Comparison of ENCODE assay signal across 4 fruit fly cellular contexts in genomic region chr3R:30164162-30164561, dm6.
TF ChIP-seq lines count a peak whose summit lies in the region.

No protein-coding gene starts in this region.

- no peak for TF ChIP-seq CTCF in whole organism, embryonic (GFP tag; optimal IDR thresholded peaks at IDR 0.05; lab: Kevin White, UChicago)

TF ChIP-seq in whole organism, embryonic, 481 proteins besides CTCF, POLR2A, EP300 and RAD21 (continues in another document):
- TF ChIP-seq sob (GFP tag; IDR thresholded peaks at IDR 0.05; lab: Robert Waterston, UW) = peak; percentile 48; the same call in 1 of the 2 replicates
- TF ChIP-seq grau (tag; optimal IDR thresholded peaks at IDR 0.05; lab: Kevin White, UChicago) = peak; percentile 25
- TF ChIP-seq CG17912 (GFP tag; optimal IDR thresholded peaks at IDR 0.05; lab: Kevin White, UChicago) = no peak
- TF ChIP-seq Blimp-1 (GFP tag; optimal IDR thresholded peaks at IDR 0.05; lab: Kevin White, UChicago) = peak; percentile 69
- peak; percentile 31; the same call in 1 of the 2 replicates for TF ChIP-seq E2f1 (GFP tag; IDR thresholded peaks at IDR 0.05; lab: Robert Waterston, UW)
- TF ChIP-seq CG3726 (GFP tag; IDR thresholded peaks at IDR 0.05; lab: Robert Waterston, UW) = no peak
- no peak for TF ChIP-seq CG11723 (GFP tag; optimal IDR thresholded peaks at IDR 0.05; lab: Kevin White, UChicago)
- TF ChIP-seq CG2712 (tag; optimal IDR thresholded peaks at IDR 0.05; lab: Kevin White, UChicago) = peak; percentile 42
- TF ChIP-seq CG14014 (GFP tag; IDR thresholded peaks at IDR 0.05; lab: Robert Waterston, UW) = peak; percentile 58
- peak; percentile 5 for TF ChIP-seq CG12391 (tag; optimal IDR thresholded peaks at IDR 0.05; lab: Kevin White, UChicago)
- no peak for TF ChIP-seq twi (tag; optimal IDR thresholded peaks at IDR 0.05; lab: Kevin White, UChicago)
- 0 out of 3 replicates have a peak, but pooled peaks have one; percentile 46 for TF ChIP-seq ase (GFP tag; IDR thresholded peaks at IDR 0.05; lab: Robert Waterston, UW)
- TF ChIP-seq Ssrp (tag; optimal IDR thresholded peaks at IDR 0.05; lab: Kevin White, UChicago) = no peak
- TF ChIP-seq gsb-n (tag; optimal IDR thresholded peaks at IDR 0.05; lab: Kevin White, UChicago) = peak; percentile 3
- TF ChIP-seq CG15601 (tag; optimal IDR thresholded peaks at IDR 0.05; lab: Kevin White, UChicago) = no peak
- peak; percentile 28; the same call in 1 of the 2 replicates for TF ChIP-seq Ada2b (GFP tag; IDR thresholded peaks at IDR 0.05; lab: Robert Waterston, UW)
- TF ChIP-seq Med (GFP tag; lab: Kevin White, UChicago) = peak; percentile 81
- TF ChIP-seq lilli (GFP tag; optimal IDR thresholded peaks at IDR 0.05; lab: Kevin White, UChicago) = peak; percentile 6
- TF ChIP-seq Xrp1 (GFP tag; IDR thresholded peaks at IDR 0.05; lab: Robert Waterston, UW) = peak; percentile 68; the same call in 1 of the 2 replicates
- peak; percentile 30 for TF ChIP-seq Hsf (GFP tag; optimal IDR thresholded peaks at IDR 0.05; lab: Kevin White, UChicago)
- TF ChIP-seq CG7839 (tag; optimal IDR thresholded peaks at IDR 0.05; lab: Kevin White, UChicago) = peak; percentile 30
- TF ChIP-seq CG31388 (GFP tag; optimal IDR thresholded peaks at IDR 0.05; lab: Kevin White, UChicago) = no peak

TF ChIP-seq in whole organism, prepupa, 60 proteins besides CTCF, POLR2A, EP300 and RAD21 (continues in another document):
- TF ChIP-seq CG32006 (GFP tag; optimal IDR thresholded peaks at IDR 0.05; lab: Kevin White, UChicago) (peak; percentile 88), Sox102F (GFP tag; optimal IDR thresholded peaks at IDR 0.05; lab: Kevin White, UChicago) (no peak), Eip93F (GFP tag; optimal IDR thresholded peaks at IDR 0.05; lab: Kevin White, UChicago) (no peak), CG3032 (tag; optimal IDR thresholded peaks at IDR 0.05; lab: Kevin White, UChicago) (no peak), Eip75B (GFP tag; optimal IDR thresholded peaks at IDR 0.05; lab: Kevin White, UChicago) (peak; percentile 42), dsx (GFP tag; optimal IDR thresholded peaks at IDR 0.05; lab: Kevin White, UChicago; ENCODE audit: poor library complexity, severe bottlenecking) (no peak), Sox15 (GFP tag; optimal IDR thresholded peaks at IDR 0.05; lab: Kevin White, UChicago) (no peak), CG7368 (GFP tag; optimal IDR thresholded peaks at IDR 0.05; lab: Kevin White, UChicago) (no peak), Hr39 (GFP tag; optimal IDR thresholded peaks at IDR 0.05; lab: Kevin White, UChicago) (peak; percentile 8), pdm3 (GFP tag; optimal IDR thresholded peaks at IDR 0.05; lab: Kevin White, UChicago) (peak; percentile 57), CG10631 (GFP tag; optimal IDR thresholded peaks at IDR 0.05; lab: Kevin White, UChicago) (peak; percentile 43), eg (GFP tag; IDR thresholded peaks at IDR 0.05; lab: Robert Waterston, UW) (peak; percentile 89), CG4318 (GFP tag; optimal IDR thresholded peaks at IDR 0.05; lab: Kevin White, UChicago) (peak; percentile 71), CG6854 (GFP tag; optimal IDR thresholded peaks at IDR 0.05; lab: Kevin White, UChicago) (peak; percentile 56), CG8632 (GFP tag; optimal IDR thresholded peaks at IDR 0.05; lab: Kevin White, UChicago) (no peak), Smox (GFP tag; optimal IDR thresholded peaks at IDR 0.05; lab: Kevin White, UChicago) (no peak), fkh (GFP tag; optimal IDR thresholded peaks at IDR 0.05; lab: Kevin White, UChicago) (no peak), CG6808 (GFP tag; optimal IDR thresholded peaks at IDR 0.05; lab: Kevin White, UChicago) (no peak), Gug (GFP tag; IDR thresholded peaks at IDR 0.05; lab: Robert Waterston, UW) (peak; percentile 64), spab (GFP tag; optimal IDR thresholded peaks at IDR 0.05; lab: Kevin White, UChicago) (no peak), Met (GFP tag; optimal IDR thresholded peaks at IDR 0.05; lab: Kevin White, UChicago) (peak; percentile 17), CG11762 (GFP tag; optimal IDR thresholded peaks at IDR 0.05; lab: Kevin White, UChicago; ENCODE audit: insufficient read depth) (peak; percentile 13), Eip78C (GFP tag; lab: Kevin White, UChicago) (peak; percentile 86), lz (GFP tag; optimal IDR thresholded peaks at IDR 0.05; lab: Kevin White, UChicago) (peak; percentile 29)

TF ChIP-seq in whole organism, pupa, 21 proteins besides CTCF, POLR2A, EP300 and RAD21:
- TF ChIP-seq gl (tag; optimal IDR thresholded peaks at IDR 0.05; lab: Kevin White, UChicago) (no peak), CG13204 (GFP tag; optimal IDR thresholded peaks at IDR 0.05; lab: Kevin White, UChicago) (no peak), CG8301 (tag; optimal IDR thresholded peaks at IDR 0.05; lab: Kevin White, UChicago) (peak; percentile 72), fd96Ca (GFP tag; IDR thresholded peaks at IDR 0.05; lab: Robert Waterston, UW) (peak; percentile 85), CG10348 (GFP tag; IDR thresholded peaks at IDR 0.05; lab: Robert Waterston, UW) (no peak), Pif1B (GFP tag; optimal IDR thresholded peaks at IDR 0.05; lab: Kevin White, UChicago) (peak; percentile 57), Snoo (tag; optimal IDR thresholded peaks at IDR 0.05; lab: Kevin White, UChicago) (peak; percentile 12), CG32121 (GFP tag; IDR thresholded peaks at IDR 0.05; lab: Robert Waterston, UW) (peak; percentile 92), CG9948 (tag; optimal IDR thresholded peaks at IDR 0.05; lab: Kevin White, UChicago) (peak; percentile 5), CG4496 (GFP tag; IDR thresholded peaks at IDR 0.05; lab: Robert Waterston, UW) (peak; percentile 88), EcR (GFP tag; optimal IDR thresholded peaks at IDR 0.05; lab: Kevin White, UChicago) (no peak), Ets98B (GFP tag; IDR thresholded peaks at IDR 0.05; lab: Robert Waterston, UW) (peak; percentile 87), CG8159 (tag; optimal IDR thresholded peaks at IDR 0.05; lab: Kevin White, UChicago) (no peak), rn (GFP tag; IDR thresholded peaks at IDR 0.05; lab: Robert Waterston, UW) (peak; percentile 59; the same call in 1 of the 2 replicates), CG34367 (tag; optimal IDR thresholded peaks at IDR 0.05; lab: Kevin White, UChicago) (no peak), Pif1A (GFP tag; optimal IDR thresholded peaks at IDR 0.05; lab: Kevin White, UChicago) (peak; percentile 46), CG15710 (tag; optimal IDR thresholded peaks at IDR 0.05; lab: Kevin White, UChicago) (no peak), CG12605 (GFP tag; IDR thresholded peaks at IDR 0.05; lab: Robert Waterston, UW) (peak; percentile 70), D1 (tag; optimal IDR thresholded peaks at IDR 0.05; lab: Kevin White, UChicago) (no peak), CG14655 (GFP tag; optimal IDR thresholded peaks at IDR 0.05; lab: Kevin White, UChicago) (peak; percentile 77), CG17806 (tag; optimal IDR thresholded peaks at IDR 0.05; lab: Kevin White, UChicago) (peak; percentile 32)

TF ChIP-seq in whole organism, wandering third instar larva, 38 proteins besides CTCF, POLR2A, EP300 and RAD21:
- TF ChIP-seq CG9705 (GFP tag; optimal IDR thresholded peaks at IDR 0.05; lab: Kevin White, UChicago) (no peak), sage (GFP tag; optimal IDR thresholded peaks at IDR 0.05; lab: Kevin White, UChicago) (no peak), h (GFP tag; optimal IDR thresholded peaks at IDR 0.05; lab: Kevin White, UChicago) (peak; percentile 15), sv (GFP tag; optimal IDR thresholded peaks at IDR 0.05; lab: Kevin White, UChicago) (no peak), jim (GFP tag; optimal IDR thresholded peaks at IDR 0.05; lab: Kevin White, UChicago) (no peak), GATAd (GFP tag; optimal IDR thresholded peaks at IDR 0.05; lab: Kevin White, UChicago) (no peak), Rel (GFP tag; optimal IDR thresholded peaks at IDR 0.05; lab: Kevin White, UChicago) (no peak), Rel (tag; optimal IDR thresholded peaks at IDR 0.05; lab: Kevin White, UChicago) (no peak), psq (GFP tag; optimal IDR thresholded peaks at IDR 0.05; lab: Kevin White, UChicago) (no peak), N (GFP tag; optimal IDR thresholded peaks at IDR 0.05; lab: Kevin White, UChicago) (no peak), usp (GFP tag; optimal IDR thresholded peaks at IDR 0.05; lab: Kevin White, UChicago) (no peak), foxo (GFP tag; optimal IDR thresholded peaks at IDR 0.05; lab: Kevin White, UChicago) (peak in 1 of 2 experiments; percentile 22), pan (optimal IDR thresholded peaks at IDR 0.05; lab: Kevin White, UChicago) (no peak), brk (GFP tag; optimal IDR thresholded peaks at IDR 0.05; lab: Kevin White, UChicago) (no peak), Mio (GFP tag; optimal IDR thresholded peaks at IDR 0.05; lab: Kevin White, UChicago) (no peak), CG32264 (GFP tag; optimal IDR thresholded peaks at IDR 0.05; lab: Kevin White, UChicago) (no peak), fru (GFP tag; optimal IDR thresholded peaks at IDR 0.05; lab: Kevin White, UChicago) (peak; percentile 15), rgr (GFP tag; optimal IDR thresholded peaks at IDR 0.05; lab: Kevin White, UChicago) (no peak), Hr78 (GFP tag; optimal IDR thresholded peaks at IDR 0.05; lab: Kevin White, UChicago) (no peak), Hnf4 (GFP tag; optimal IDR thresholded peaks at IDR 0.05; lab: Kevin White, UChicago) (no peak), ey (GFP tag; optimal IDR thresholded peaks at IDR 0.05; lab: Kevin White, UChicago) (no peak), lola (GFP tag; optimal IDR thresholded peaks at IDR 0.05; lab: Kevin White, UChicago) (no peak), Myc (optimal IDR thresholded peaks at IDR 0.05; lab: Kevin White, UChicago) (no peak), tai (GFP tag; optimal IDR thresholded peaks at IDR 0.05; lab: Kevin White, UChicago) (no peak), dl (GFP tag; optimal IDR thresholded peaks at IDR 0.05; lab: Kevin White, UChicago; ENCODE audit: insufficient read depth in 1 of 2, partially characterized antibody in 2 of 2) (no peak), CrebA (GFP tag; optimal IDR thresholded peaks at IDR 0.05; lab: Kevin White, UChicago; ENCODE audit: borderline replicate concordance) (no peak), dsf (GFP tag; optimal IDR thresholded peaks at IDR 0.05; lab: Kevin White, UChicago; ENCODE audit: borderline replicate concordance) (no peak), Hr83 (GFP tag; optimal IDR thresholded peaks at IDR 0.05; lab: Kevin White, UChicago; ENCODE audit: poor library complexity, severe bottlenecking) (no peak)

Comparison
In these comparisons a context has a peak if more than half of its experiments do, and no peak if none do; other contexts are left out.
1. Of the 7 proteins assayed by ChIP-seq in both whole organism, embryonic and whole organism, prepupa: peak only in whole organism, embryonic: Sox102F; only in whole organism, prepupa: CG6854, Gug, Hr39 and Lpt; in both: Blimp-1; in neither: 1.